Worm (Caenorhabditis elegans): ENCODE data around the gene F21D9.3.

F21D9.3 gene

DNA sequence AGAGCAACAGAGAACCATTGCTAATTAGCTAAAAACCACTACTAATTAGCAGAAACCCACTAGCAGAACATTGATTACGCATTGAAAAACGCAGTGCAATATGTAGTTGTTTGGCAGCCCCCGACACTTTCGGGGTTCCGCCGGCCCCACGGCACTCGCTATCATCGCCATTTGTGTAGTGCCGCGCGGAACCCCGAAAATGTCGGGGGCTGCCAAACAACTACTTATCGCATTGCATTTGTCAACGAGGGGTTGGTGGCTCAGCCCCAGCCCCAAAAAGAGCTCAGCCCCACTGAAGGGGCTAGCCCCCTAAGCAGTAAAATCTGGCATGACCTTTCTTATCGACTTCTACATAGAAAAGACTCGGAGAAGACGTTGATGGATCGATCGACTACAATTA is 1.9 kb upstream of the F21D9.3 start:
- no peak for TF ChIP-seq mbf-1 (tag; optimal IDR thresholded peaks at IDR 0.05)
- TF ChIP-seq F13H6.1 (tag; optimal IDR thresholded peaks at IDR 0.05), result no peak
- no peak for TF ChIP-seq mdl-1 (tag; optimal IDR thresholded peaks at IDR 0.05)
- no peak for TF ChIP-seq ztf-11 (tag; optimal IDR thresholded peaks at IDR 0.05)
- TF ChIP-seq lsy-2 (tag; optimal IDR thresholded peaks at IDR 0.05), result no peak
- no peak for TF ChIP-seq fos-1 (tag; optimal IDR thresholded peaks at IDR 0.05)
- TF ChIP-seq sem-4 (tag; optimal IDR thresholded peaks at IDR 0.05), result no peak
- no peak for TF ChIP-seq unc-39 (tag; optimal IDR thresholded peaks at IDR 0.05)
- TF ChIP-seq mab-5 (tag; optimal IDR thresholded peaks at IDR 0.05), result no peak
- no peak for TF ChIP-seq lin-39 (tag; optimal IDR thresholded peaks at IDR 0.05)
- no peak for TF ChIP-seq sma-3 (GFP tag; optimal IDR thresholded peaks at IDR 0.05)
- no peak for TF ChIP-seq nhr-21 (tag; optimal IDR thresholded peaks at IDR 0.05)
- no peak for TF ChIP-seq elt-1 (tag; optimal IDR thresholded peaks at IDR 0.05)
- no peak for TF ChIP-seq ceh-82 (tag; optimal IDR thresholded peaks at IDR 0.05)
- TF ChIP-seq Y55F3AM.14 (GFP tag; optimal IDR thresholded peaks at IDR 0.05), result no peak
- TF ChIP-seq egl-27 (tag; optimal IDR thresholded peaks at IDR 0.05), result no peak
- no peak for TF ChIP-seq nhr-237 (tag; optimal IDR thresholded peaks at IDR 0.05)
- TF ChIP-seq ZK546.5 (tag; optimal IDR thresholded peaks at IDR 0.05), result no peak
- TF ChIP-seq nhr-10 (tag; optimal IDR thresholded peaks at IDR 0.05), result no peak

DNA sequence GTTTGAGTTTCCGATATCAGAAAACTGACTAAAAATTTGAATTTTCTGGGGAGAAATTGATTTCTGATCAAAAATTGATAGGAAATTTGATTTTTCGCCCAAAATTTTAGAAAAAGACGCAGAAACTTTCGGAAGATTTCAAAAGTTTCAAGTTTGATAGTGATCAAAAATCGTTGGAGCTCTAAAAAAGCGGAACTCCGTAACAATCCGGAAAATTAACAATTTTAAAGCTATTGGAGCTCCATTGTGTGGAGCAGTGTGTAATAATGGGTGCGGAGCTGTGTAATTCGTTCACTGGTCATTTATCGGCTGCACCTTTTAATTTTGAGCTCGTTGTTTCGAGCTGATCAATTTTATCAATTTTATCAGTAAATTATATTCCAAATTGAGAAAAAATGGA is 4.0 kb downstream of the F21D9.3 start, which contains the start of gene F21D9.4:
TSS of gene F21D9.4 (plus strand) at position 301 of the 400 bp plus-strand sequence.
- TF ChIP-seq nhr-237 (tag; optimal IDR thresholded peaks at IDR 0.05), result no peak
- TF ChIP-seq fos-1 (tag; optimal IDR thresholded peaks at IDR 0.05), result no peak
- no peak for TF ChIP-seq mab-5 (tag; optimal IDR thresholded peaks at IDR 0.05)
- TF ChIP-seq unc-55 (GFP tag; optimal IDR thresholded peaks at IDR 0.05), result no peak
- no peak for TF ChIP-seq snpc-4 (tag; optimal IDR thresholded peaks at IDR 0.05)
- no peak for TF ChIP-seq F13H6.1 (tag; optimal IDR thresholded peaks at IDR 0.05)
- TF ChIP-seq nhr-12 (tag; optimal IDR thresholded peaks at IDR 0.05), result no peak
- no peak for TF ChIP-seq sma-3 (GFP tag; optimal IDR thresholded peaks at IDR 0.05)
- no peak for TF ChIP-seq egl-27 (tag; optimal IDR thresholded peaks at IDR 0.05)
- TF ChIP-seq lin-39 (tag; optimal IDR thresholded peaks at IDR 0.05), result no peak
- TF ChIP-seq C34F6.9 (tag; optimal IDR thresholded peaks at IDR 0.05), result no peak
- no peak for TF ChIP-seq ama-1 (optimal IDR thresholded peaks at IDR 0.05)
- TF ChIP-seq nhr-25 (tag; optimal IDR thresholded peaks at IDR 0.05), result no peak
- no peak for TF ChIP-seq dmd-4 (tag; optimal IDR thresholded peaks at IDR 0.05)

DNA sequence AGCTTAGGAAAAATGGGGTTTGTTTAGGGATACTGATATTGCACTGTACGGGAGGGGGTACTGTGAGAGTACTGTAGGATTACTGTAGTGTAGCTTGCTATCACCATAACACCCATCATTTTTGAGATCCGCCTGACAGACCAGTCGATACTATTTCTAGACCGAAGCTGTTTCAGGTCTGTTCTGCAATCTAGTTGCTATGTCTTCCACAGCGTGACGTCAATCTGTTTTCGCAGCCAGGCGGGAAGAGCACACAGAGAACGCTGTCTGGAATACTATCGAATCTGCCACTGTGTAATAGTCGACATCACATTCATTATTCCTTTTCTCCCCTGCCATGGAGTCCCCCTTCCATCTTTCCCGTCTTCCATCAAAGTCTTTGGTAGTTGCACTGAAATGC is 5.7 kb downstream of the F21D9.3 start, which contains the start of gene F21D9.11:
TSS of gene F21D9.11 (plus strand) at position 301 of the 400 bp plus-strand sequence.
- TF ChIP-seq ztf-1 (GFP tag; conservative IDR thresholded peaks at IDR 0.05), result no peak

DNA sequence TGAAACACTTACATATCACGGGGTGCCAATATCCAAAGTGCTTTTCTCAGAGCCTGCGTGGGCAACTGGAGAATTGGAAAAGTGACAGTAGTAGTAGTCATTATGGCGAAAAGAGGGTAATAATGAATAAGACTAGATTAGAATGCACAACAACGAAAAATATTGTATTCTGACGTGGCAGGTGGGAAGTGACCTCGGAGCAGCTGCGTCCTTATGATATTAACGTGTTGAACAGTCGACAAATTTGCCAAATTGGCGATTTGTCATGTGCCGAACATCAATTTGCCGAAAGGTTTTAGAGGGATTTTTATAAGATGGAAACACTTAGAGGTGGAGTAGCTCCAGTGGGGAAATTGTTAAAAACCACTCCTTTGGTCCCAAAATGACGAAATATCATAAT is 6.6 kb downstream of the F21D9.3 start, which contains the start of gene str-81:
TSS of gene str-81 (minus strand) at position 101 of the 400 bp plus-strand sequence.
- TF ChIP-seq nhr-10 (tag; optimal IDR thresholded peaks at IDR 0.05) (no peak), mdl-1 (tag; optimal IDR thresholded peaks at IDR 0.05) (no peak), F13H6.1 (tag; optimal IDR thresholded peaks at IDR 0.05) (no peak)

DNA sequence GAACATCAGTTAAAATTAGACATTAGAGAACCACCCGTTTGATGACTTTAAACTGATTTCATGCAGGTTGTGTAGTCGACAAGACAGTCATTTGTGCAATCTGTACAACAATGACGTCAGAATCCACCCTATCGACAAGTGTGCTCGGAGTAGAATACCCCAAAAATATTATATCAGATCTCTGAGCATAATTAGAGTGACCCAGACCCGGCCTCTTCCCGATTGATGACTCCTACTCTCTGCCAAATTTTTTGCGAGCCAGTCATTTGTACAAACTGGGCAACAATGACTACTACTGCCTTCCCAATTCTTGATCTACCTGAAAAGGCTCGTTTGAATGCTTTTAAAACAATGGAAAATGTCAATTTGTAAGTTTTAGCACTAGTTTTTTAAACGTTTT is 17.4 kb downstream of the F21D9.3 start, which contains the start of the genes fbxb-115 and fbxb-1:
TSS of gene fbxb-115 (minus strand) at position 101 of the 400 bp plus-strand sequence.
TSS of gene fbxb-1 (plus strand) at position 226 of the 400 bp plus-strand sequence.
- TF ChIP-seq nhr-25 (tag; optimal IDR thresholded peaks at IDR 0.05), result no peak
- TF ChIP-seq ama-1 (optimal IDR thresholded peaks at IDR 0.05), result no peak
- TF ChIP-seq nhr-129 (tag; optimal IDR thresholded peaks at IDR 0.05), result no peak
- no peak for TF ChIP-seq Y55F3AM.14 (GFP tag; optimal IDR thresholded peaks at IDR 0.05)
- TF ChIP-seq nhr-6 (tag; optimal IDR thresholded peaks at IDR 0.05), result no peak
- TF ChIP-seq sem-4 (tag; optimal IDR thresholded peaks at IDR 0.05), result no peak
- no peak for TF ChIP-seq unc-55 (GFP tag; optimal IDR thresholded peaks at IDR 0.05)
- TF ChIP-seq nhr-12 (tag; optimal IDR thresholded peaks at IDR 0.05), result no peak
- TF ChIP-seq lin-13 (GFP tag; optimal IDR thresholded peaks at IDR 0.05), result no peak
- no peak for TF ChIP-seq gmeb-1 (tag; optimal IDR thresholded peaks at IDR 0.05)
- no peak for TF ChIP-seq lin-11 (tag; optimal IDR thresholded peaks at IDR 0.05)
- no peak for TF ChIP-seq aly-2 (tag; optimal IDR thresholded peaks at IDR 0.05)
- no peak for TF ChIP-seq nhr-10 (tag; optimal IDR thresholded peaks at IDR 0.05)
- no peak for TF ChIP-seq nhr-237 (tag; optimal IDR thresholded peaks at IDR 0.05)

DNA sequence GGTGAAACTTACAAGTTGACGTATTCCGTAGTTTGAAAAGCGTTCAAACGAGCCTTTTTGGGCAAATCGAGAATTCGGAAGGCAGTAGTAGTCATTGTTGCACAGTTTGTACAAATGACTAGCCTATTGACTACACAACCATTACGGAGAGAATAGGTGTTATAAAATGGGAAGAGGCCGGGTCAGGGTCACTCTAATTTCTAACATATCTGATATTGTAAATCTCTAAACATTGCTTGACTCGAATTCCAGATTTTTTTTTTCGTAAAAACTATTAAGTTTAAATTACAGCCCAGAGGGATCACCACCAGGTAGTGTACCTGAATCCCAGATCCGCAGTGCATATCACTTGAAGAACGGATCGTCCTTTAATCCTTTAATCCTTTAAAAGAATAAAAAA is 20.3 kb downstream of the F21D9.3 start, which contains the start of gene fbxb-2:
TSS of gene fbxb-2 (minus strand) at position 101 of the 400 bp plus-strand sequence.
- TF ChIP-seq zag-1 (tag; optimal IDR thresholded peaks at IDR 0.05) (no peak), sma-3 (GFP tag; optimal IDR thresholded peaks at IDR 0.05) (no peak), ceh-82 (tag; optimal IDR thresholded peaks at IDR 0.05) (no peak), lin-39 (tag; optimal IDR thresholded peaks at IDR 0.05) (no peak), ZK546.5 (tag; optimal IDR thresholded peaks at IDR 0.05) (no peak), ztf-1 (GFP tag; conservative IDR thresholded peaks at IDR 0.05) (no peak), nhr-129 (tag; optimal IDR thresholded peaks at IDR 0.05) (no peak), sem-4 (tag; optimal IDR thresholded peaks at IDR 0.05) (no peak), unc-62 (GFP tag; optimal IDR thresholded peaks at IDR 0.05) (no peak)
